Fruit fly (Drosophila melanogaster) whole organism, prepupa: ENCODE measurements around the gene CG5391.
A peak's percentile ranks its signal among the peaks of the same experiment; 100 is the strongest.

ENCODE experiments used
- Blimp-1 ChIP-seq: fragments of 200-800 bp; sonication (Bioruptor generic); optimal IDR thresholded peaks from 3 replicates; lab custom pipeline; 2017; ENCODE audit warnings: missing biosample characterization, missing genetic modification characterization, mild to moderate bottlenecking, moderate library complexity, missing genetic modification reagents
- CG10631 ChIP-seq: fragments of 200-800 bp; sonication (Bioruptor generic); optimal IDR thresholded peaks from 2 replicates; lab custom pipeline; 2016; ENCODE audit warnings: missing biosample characterization, missing genetic modification characterization
- CG11902 ChIP-seq: fragments of 200-800 bp; sonication (Bioruptor generic); optimal IDR thresholded peaks from 3 replicates; lab custom pipeline; 2016; ENCODE audit warnings: missing biosample characterization, missing genetic modification characterization
- CG15336 ChIP-seq: fragments of 200-800 bp; sonication (Bioruptor generic); IDR thresholded peaks from 2 replicates; pipeline ENCODE4 v1.3.6; 2022; ENCODE audit warnings: missing biosample characterization, missing genetic modification characterization
- CG1621 ChIP-seq: fragments of 200-800 bp; sonication (Bioruptor generic); optimal IDR thresholded peaks from 3 replicates; lab custom pipeline; 2018; ENCODE audit warnings: missing biosample characterization, mild to moderate bottlenecking, missing genetic modification characterization
- CG3032 ChIP-seq: fragments of 200-800 bp; optimal IDR thresholded peaks from 2 replicates; lab custom pipeline; 2019; ENCODE audit warnings: missing biosample characterization, mild to moderate bottlenecking, missing genetic modification characterization, moderate library complexity
- CG31627 ChIP-seq: fragments of 200-800 bp; sonication (Bioruptor generic); optimal IDR thresholded peaks from 3 replicates; lab custom pipeline; 2016; ENCODE audit warnings: missing biosample characterization, missing genetic modification characterization
- CG32006 ChIP-seq: fragments of 200-800 bp; sonication (Bioruptor generic); optimal IDR thresholded peaks from 3 replicates; lab custom pipeline; 2017; ENCODE audit warnings: missing biosample characterization, mild to moderate bottlenecking, missing genetic modification characterization
- CG34406 ChIP-seq: fragments of 200-800 bp; sonication (Bioruptor generic); optimal IDR thresholded peaks from 3 replicates; lab custom pipeline; 2016; ENCODE audit warnings: missing biosample characterization, missing genetic modification characterization
- CG6808 ChIP-seq: fragments of 200-800 bp; sonication (Bioruptor generic); optimal IDR thresholded peaks from 3 replicates; lab custom pipeline; 2017; ENCODE audit warnings: missing biosample characterization, missing genetic modification characterization, mild to moderate bottlenecking, moderate library complexity, missing genetic modification reagents
- CG6854 ChIP-seq: fragments of 200-800 bp; sonication (Bioruptor generic); optimal IDR thresholded peaks from 2 replicates; lab custom pipeline; 2017; ENCODE audit warnings: missing biosample characterization, mild to moderate bottlenecking, missing genetic modification characterization
- CG7368 ChIP-seq: fragments of 200-800 bp; sonication (Bioruptor generic); optimal IDR thresholded peaks from 3 replicates; lab custom pipeline; 2016; ENCODE audit warnings: missing biosample characterization, missing genetic modification characterization
- CG8119 ChIP-seq: fragments of 200-800 bp; sonication (Bioruptor generic); IDR thresholded peaks from 3 replicates; pipeline ENCODE4 v1.3.6; 2022; ENCODE audit warnings: missing biosample characterization, missing genetic modification characterization
- CG8319 ChIP-seq: fragments of 200-800 bp; sonication (Bioruptor generic); optimal IDR thresholded peaks from 3 replicates; lab custom pipeline; 2016; ENCODE audit warnings: missing biosample characterization, missing genetic modification characterization
- CG8632 ChIP-seq: fragments of 200-800 bp; sonication (Bioruptor generic); optimal IDR thresholded peaks from 3 replicates; lab custom pipeline; 2016; ENCODE audit warnings: missing biosample characterization, missing genetic modification characterization
- CG9139 ChIP-seq: fragments of 200-800 bp; sonication (Bioruptor generic); optimal IDR thresholded peaks from 3 replicates; lab custom pipeline; 2017; ENCODE audit warnings: missing biosample characterization, mild to moderate bottlenecking, missing genetic modification characterization
- Eip78C ChIP-seq: fragments of 200-800 bp; sonication (Bioruptor generic); peaks from one replicate; lab custom pipeline; 2016; ENCODE audit warnings: missing biosample characterization, missing genetic modification characterization
- Ets21C ChIP-seq: fragments of 200-800 bp; sonication (Bioruptor generic); optimal IDR thresholded peaks from 3 replicates; lab custom pipeline; 2016; ENCODE audit warnings: missing biosample characterization, missing genetic modification characterization
- Gug ChIP-seq: fragments of 200-800 bp; sonication (Bioruptor generic); IDR thresholded peaks from 2 replicates; pipeline ENCODE4 v1.3.6; 2022; ENCODE audit warnings: missing biosample characterization, missing genetic modification characterization
- Hr38 ChIP-seq: sonication (Bioruptor generic); optimal IDR thresholded peaks from 2 replicates; lab custom pipeline; 2016; ENCODE audit warnings: missing biosample characterization, missing genetic modification characterization
- Hr39 ChIP-seq: fragments of 200-800 bp; sonication (Bioruptor generic); optimal IDR thresholded peaks from 2 replicates; lab custom pipeline; 2016; ENCODE audit warnings: missing biosample characterization, missing genetic modification characterization
- Lpt ChIP-seq: fragments of 200-800 bp; sonication (Bioruptor generic); optimal IDR thresholded peaks from 3 replicates; lab custom pipeline; 2016; ENCODE audit warnings: missing biosample characterization, missing genetic modification characterization
- OdsH ChIP-seq: fragments of 200-800 bp; sonication (Bioruptor generic); optimal IDR thresholded peaks from 3 replicates; lab custom pipeline; 2016; ENCODE audit warnings: missing biosample characterization, missing genetic modification characterization
- Smox ChIP-seq: fragments of 200-800 bp; sonication (Bioruptor generic); optimal IDR thresholded peaks from 3 replicates; lab custom pipeline; 2016; ENCODE audit warnings: missing biosample characterization, missing genetic modification characterization
- cyc ChIP-seq: fragments of 200-800 bp; sonication (Bioruptor generic); optimal IDR thresholded peaks from 3 replicates; lab custom pipeline; 2016; ENCODE audit warnings: missing biosample characterization, missing genetic modification characterization
- dac ChIP-seq: fragments of 200-800 bp; sonication (Bioruptor generic); optimal IDR thresholded peaks from 2 replicates; lab custom pipeline; 2017; ENCODE audit warnings: missing biosample characterization, mild to moderate bottlenecking, missing genetic modification characterization
- dsx ChIP-seq: fragments of 200-800 bp; optimal IDR thresholded peaks from 3 replicates; lab custom pipeline; 2019; ENCODE audit warnings: missing biosample characterization, mild to moderate bottlenecking, missing genetic modification characterization, moderate library complexity; ENCODE audit not compliant: poor library complexity, severe bottlenecking
- eg ChIP-seq: fragments of 200-800 bp; sonication (Bioruptor generic); IDR thresholded peaks from 3 replicates; pipeline ENCODE4 v1.3.6; 2022; ENCODE audit warnings: missing biosample characterization, missing genetic modification characterization
- esn ChIP-seq: fragments of 200-800 bp; sonication (Bioruptor generic); optimal IDR thresholded peaks from 2 replicates; lab custom pipeline; 2016; ENCODE audit warnings: missing biosample characterization, mild to moderate bottlenecking, missing genetic modification characterization, moderate library complexity
- fkh ChIP-seq: fragments of 200-800 bp; sonication (Bioruptor generic); optimal IDR thresholded peaks from 3 replicates; lab custom pipeline; 2017; ENCODE audit warnings: missing biosample characterization, mild to moderate bottlenecking, missing genetic modification characterization, moderate library complexity
- lz ChIP-seq: fragments of 200-800 bp; sonication (Bioruptor generic); optimal IDR thresholded peaks from 3 replicates; lab custom pipeline; 2016; ENCODE audit warnings: missing biosample characterization, missing genetic modification characterization
- net ChIP-seq: fragments of 200-800 bp; sonication (Bioruptor generic); optimal IDR thresholded peaks from 3 replicates; lab custom pipeline; 2016; ENCODE audit warnings: missing biosample characterization, missing genetic modification characterization
- pdm3 ChIP-seq: fragments of 200-800 bp; sonication (Bioruptor generic); optimal IDR thresholded peaks from 3 replicates; lab custom pipeline; 2016; ENCODE audit warnings: missing biosample characterization, missing genetic modification characterization
- salr ChIP-seq, 2 experiments: fragments of 200-800 bp; sonication (Bioruptor generic); optimal IDR thresholded peaks; 3 replicates each; lab custom pipeline; 2016 to 2018; ENCODE audit warnings: missing biosample characterization in 2 of 2, missing genetic modification characterization in 2 of 2, mild to moderate bottlenecking in 1 of 2
- spab ChIP-seq: fragments of 200-800 bp; sonication (Bioruptor generic); optimal IDR thresholded peaks from 2 replicates; lab custom pipeline; 2017; ENCODE audit warnings: missing biosample characterization, mild to moderate bottlenecking, missing genetic modification characterization, missing genetic modification reagents
- svp ChIP-seq: fragments of 200-800 bp; sonication (Bioruptor generic); peaks from one replicate; lab custom pipeline; 2016; ENCODE audit warnings: missing biosample characterization, missing genetic modification characterization
- topi ChIP-seq: fragments of 200-800 bp; sonication (Bioruptor generic); optimal IDR thresholded peaks from 3 replicates; lab custom pipeline; 2016; ENCODE audit warnings: missing biosample characterization, missing genetic modification characterization
- vri ChIP-seq: fragments of 200-800 bp; sonication (Bioruptor generic); optimal IDR thresholded peaks from 3 replicates; lab custom pipeline; 2016; ENCODE audit warnings: missing biosample characterization, mild to moderate bottlenecking, missing genetic modification characterization

The CG5391 gene

dm6 chr3R:22334050-22334449, at the start of gene CG5391:
Gene CG5391 (minus strand): TSS chr3R:22334150.
- TF ChIP-seq pdm3 (GFP tag; lab: Kevin White, UChicago) (no peak), Eip78C (no peak), CG3032 (tag; lab: Kevin White, UChicago) (no peak), Ets21C (no peak), lz (no peak), CG10631 (GFP tag; lab: Kevin White, UChicago) (no peak), CG15336 (GFP tag; lab: Robert Waterston, UW) (no peak), Blimp-1 (GFP tag; lab: Kevin White, UChicago) (no peak), CG8632 (GFP tag; lab: Kevin White, UChicago) (no peak), vri (no peak), CG31627 (GFP tag; lab: Kevin White, UChicago) (no peak), CG32006 (no peak), CG6854 (GFP tag; lab: Kevin White, UChicago) (no peak), CG7368 (GFP tag; lab: Kevin White, UChicago) (no peak)

DNA sequence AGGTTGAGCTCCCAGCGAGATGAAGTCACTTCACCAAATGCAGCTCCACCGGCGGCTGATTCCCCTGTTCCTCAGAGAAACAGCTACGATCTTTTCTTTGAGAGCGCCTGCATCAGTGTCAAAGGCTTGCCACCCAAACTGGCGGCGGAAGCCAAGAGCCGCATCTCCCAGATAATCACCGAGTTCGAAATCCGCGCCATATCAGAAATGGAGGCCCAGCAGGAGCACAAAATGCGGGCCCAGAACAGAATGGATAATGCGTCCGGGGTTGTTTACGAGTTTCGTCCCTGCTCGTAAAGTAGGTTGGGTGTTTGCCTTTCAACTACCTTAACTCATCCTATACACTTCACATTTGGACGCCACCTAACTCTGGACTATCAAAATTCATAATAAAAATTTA, 47.8 kb upstream of the CG5391 start, which contains the start of gene Gpdh3:
Gene Gpdh3, plus strand, starts transcription at position 301 of the 400 bp plus-strand sequence.
- no peak for TF ChIP-seq CG1621 (tag; lab: Kevin White, UChicago)
- TF ChIP-seq Hr39 = no peak
- no peak for TF ChIP-seq CG8119 (GFP tag; lab: Robert Waterston, UW)
- no peak for TF ChIP-seq CG6854 (GFP tag; lab: Kevin White, UChicago)
- no peak for TF ChIP-seq Blimp-1 (GFP tag; lab: Kevin White, UChicago)
- no peak for TF ChIP-seq Smox (GFP tag; lab: Kevin White, UChicago)
- TF ChIP-seq CG6808 (GFP tag; lab: Kevin White, UChicago) = no peak

DNA sequence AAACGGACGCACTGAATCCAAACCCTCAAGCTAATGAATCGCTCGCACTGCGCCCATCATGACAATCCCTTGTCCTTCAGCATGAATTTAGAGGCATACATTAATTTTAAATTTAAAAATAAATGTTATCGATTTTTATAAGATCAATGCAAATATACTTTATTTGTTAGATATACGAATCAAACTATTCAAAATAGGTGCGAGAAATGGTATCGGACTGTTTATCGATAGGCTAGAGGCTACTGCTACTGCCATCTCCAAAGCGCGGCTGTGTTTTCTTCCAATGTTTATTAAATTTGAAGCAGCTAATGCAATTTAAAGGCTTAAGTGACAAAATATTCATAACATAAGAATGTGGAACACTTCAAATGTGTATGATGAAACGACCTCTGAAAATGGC, 47.1 kb upstream of the CG5391 start, which contains the start of gene CG43342:
Gene CG43342, plus strand, starts transcription at position 264 of the 400 bp plus-strand sequence.
- TF ChIP-seq OdsH (GFP tag; lab: Kevin White, UChicago) (no peak), fkh (GFP tag; lab: Kevin White, UChicago) (peak; percentile 64), svp (GFP tag; lab: Kevin White, UChicago) (no peak), CG6854 (GFP tag; lab: Kevin White, UChicago) (no peak), net (GFP tag; lab: Kevin White, UChicago) (no peak)

DNA sequence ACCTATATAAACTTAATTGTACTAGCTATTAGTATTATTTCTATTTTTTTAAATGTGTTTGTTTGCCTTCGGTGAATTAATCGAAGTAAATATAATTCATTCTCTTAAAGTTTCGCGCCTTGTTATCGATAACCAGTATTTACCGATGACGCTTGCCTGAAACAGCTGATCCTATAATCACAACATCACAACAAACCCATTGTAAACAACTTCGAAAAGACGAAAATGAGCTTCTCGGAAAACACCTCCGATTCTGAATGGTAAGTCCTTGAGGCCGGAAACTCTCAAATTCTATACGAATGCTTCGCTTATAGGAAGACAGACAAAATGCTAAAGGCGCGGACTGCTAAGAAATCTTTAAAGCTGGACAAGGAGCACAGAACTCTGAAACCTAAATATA, 46.0 kb upstream of the CG5391 start, which contains the start of gene CG34149:
Gene CG34149, plus strand, starts transcription at position 187 of the 400 bp plus-strand sequence.
- peak; percentile 82 for TF ChIP-seq fkh (GFP tag; lab: Kevin White, UChicago)
- no peak for TF ChIP-seq CG1621 (tag; lab: Kevin White, UChicago)

DNA sequence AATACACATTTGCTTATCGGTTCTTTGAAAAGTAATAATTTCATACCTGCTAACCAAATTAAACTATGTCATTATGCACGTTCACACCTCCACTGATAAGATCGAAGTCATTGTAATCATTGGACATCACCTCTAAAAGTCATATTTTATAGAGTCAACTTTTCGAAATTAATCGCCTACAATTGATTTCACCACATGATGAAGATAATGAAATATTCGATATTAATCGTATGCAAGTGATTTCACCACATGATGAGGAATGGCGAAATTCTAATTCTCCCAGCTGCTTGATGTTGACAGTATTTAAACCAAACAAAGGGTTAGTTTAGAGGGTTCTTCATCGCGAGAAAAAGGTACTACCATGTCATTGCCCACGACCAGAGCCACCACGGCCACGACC, 41.7 kb upstream of the CG5391 start, which contains the start of gene CG18596:
Gene CG18596, plus strand, starts transcription at position 250 of the 400 bp plus-strand sequence.
- TF ChIP-seq dsx (GFP tag; lab: Kevin White, UChicago) (no peak), cyc (GFP tag; lab: Kevin White, UChicago) (no peak)

dm6 chr3R:22372535-22372934, 38.6 kb upstream of the CG5391 start, which contains the start of gene CG7069:
Gene CG7069 (plus strand): TSS chr3R:22372835.
- TF ChIP-seq CG9139 (no peak), fkh (GFP tag; lab: Kevin White, UChicago) (no peak), spab (no peak), CG11902 (no peak)

dm6 chr3R:22368777-22369214, 34.8 kb upstream of the CG5391 start:
- TF ChIP-seq Hr39 (peak; percentile 37), dac (GFP tag; lab: Kevin White, UChicago) (no peak), vri (peak; percentile 2), CG34406 (GFP tag; lab: Kevin White, UChicago) (peak; percentile 53), Gug (GFP tag; lab: Robert Waterston, UW) (peak; percentile 61), CG8319 (GFP tag; lab: Kevin White, UChicago) (peak; percentile 48), salr (GFP tag; optimal IDR thresholded peaks at IDR 0.05; lab: Kevin White, UChicago) (no peak), CG15336 (GFP tag; lab: Robert Waterston, UW) (peak; percentile 82), Blimp-1 (GFP tag; lab: Kevin White, UChicago) (no peak), Hr38 (GFP tag; lab: Kevin White, UChicago) (no peak), Smox (GFP tag; lab: Kevin White, UChicago) (no peak), spab (peak; percentile 43), Lpt (GFP tag; lab: Kevin White, UChicago) (peak; percentile 53), topi (GFP tag; lab: Kevin White, UChicago) (peak; percentile 43), eg (peak; percentile 89), esn (GFP tag; lab: Kevin White, UChicago) (peak; percentile 75), CG10631 (GFP tag; lab: Kevin White, UChicago) (peak; percentile 62), CG11902 (peak; percentile 2), CG7368 (GFP tag; lab: Kevin White, UChicago) (peak; percentile 23)
